Worm (Caenorhabditis elegans): ENCODE data around the gene pes-9.

DNA sequence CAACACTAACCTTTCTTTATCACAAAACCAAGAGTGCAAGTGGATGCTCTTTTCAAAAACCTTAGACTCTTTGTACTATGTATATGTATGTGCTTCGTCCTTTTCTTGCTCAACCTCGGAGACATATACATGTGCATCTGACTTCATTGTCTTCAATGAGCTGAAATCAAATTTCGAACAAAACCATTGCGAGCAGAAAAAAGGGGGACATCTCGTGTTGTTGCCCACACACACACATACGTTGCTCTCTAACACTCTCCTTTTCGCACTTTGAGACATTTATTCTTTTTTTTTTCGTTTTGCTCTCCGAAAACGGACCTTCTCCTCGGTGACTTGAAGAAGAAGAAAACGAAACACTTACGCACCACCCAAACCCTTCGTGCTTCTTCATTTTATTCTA lies 23.5 kb upstream of the pes-9 start:
- TF ChIP-seq ZK546.5 (tag; optimal IDR thresholded peaks at IDR 0.05) = no peak
- no peak for TF ChIP-seq unc-62 (GFP tag; optimal IDR thresholded peaks at IDR 0.05)
- no peak for TF ChIP-seq nhr-23 (tag; optimal IDR thresholded peaks at IDR 0.05)
- no peak for TF ChIP-seq snpc-4 (tag; optimal IDR thresholded peaks at IDR 0.05)
- no peak for TF ChIP-seq nhr-11 (tag; optimal IDR thresholded peaks at IDR 0.05)
- TF ChIP-seq ztf-11 (tag; optimal IDR thresholded peaks at IDR 0.05) = no peak
- TF ChIP-seq R02D3.7 (tag; optimal IDR thresholded peaks at IDR 0.05) = no peak
- TF ChIP-seq nhr-12 (tag; optimal IDR thresholded peaks at IDR 0.05) = no peak
- TF ChIP-seq nhr-10 (tag; optimal IDR thresholded peaks at IDR 0.05) = no peak
- TF ChIP-seq skn-1 (tag; optimal IDR thresholded peaks at IDR 0.05) = no peak
- no peak for TF ChIP-seq alr-1 (tag; optimal IDR thresholded peaks at IDR 0.05)
- no peak for TF ChIP-seq zag-1 (tag; optimal IDR thresholded peaks at IDR 0.05)
- no peak for TF ChIP-seq mab-5 (tag; optimal IDR thresholded peaks at IDR 0.05)
- no peak for TF ChIP-seq mbf-1 (tag; optimal IDR thresholded peaks at IDR 0.05)

Measured in whole organism, L2 larva.